Worm (Caenorhabditis elegans) whole organism, L4/young adult: ENCODE data around the gene frpr-18.

Experiments
- W03F9.2 ChIP-seq: fragments of 150-350 bp; optimal IDR thresholded peaks from 2 replicates; lab custom pipeline; 2014; ENCODE audit warnings: missing biosample characterization, missing genetic modification characterization
- dao-5 ChIP-seq: sonication (generic microtip); optimal IDR thresholded peaks from 2 replicates; lab custom pipeline; 2016; ENCODE audit warnings: missing genotype, missing genetic modification characterization, moderate library complexity, missing compliant biosample characterization

- no peak for TF ChIP-seq W03F9.2
- TF ChIP-seq dao-5 (tag; lab: Kevin White, UChicago), result no peak
These were observed 34.9 kb upstream of the frpr-18 start, which contains the start of the genes T15B7.14 and col-143 for ce11 chrV:6835242-6835641.
